Fruit fly (Drosophila melanogaster) whole organism, adult: Measurements from ENCODE around the gene bero.

Experiments
- CG11617 ChIP-seq: fragments of 200-800 bp; sonication (Bioruptor generic); optimal IDR thresholded peaks from 2 replicates; lab custom pipeline; 2017; ENCODE audit warnings: mild to moderate bottlenecking, missing biosample characterization, missing genetic modification reagents, missing genetic modification characterization
- CG12768 ChIP-seq: fragments of 200-800 bp; sonication (Bioruptor generic); optimal IDR thresholded peaks from 2 replicates; lab custom pipeline; 2017; ENCODE audit warnings: missing biosample characterization, missing genetic modification characterization, mild to moderate bottlenecking, moderate library complexity, missing genetic modification reagents
- CG14711 ChIP-seq: fragments of 200-800 bp; sonication (Bioruptor generic); optimal IDR thresholded peaks from 2 replicates; lab custom pipeline; 2018; ENCODE audit warnings: missing biosample characterization, mild to moderate bottlenecking, missing genetic modification characterization, moderate library complexity
- Clk ChIP-seq: fragments of 200-800 bp; sonication (Bioruptor generic); optimal IDR thresholded peaks from 2 replicates; lab custom pipeline; 2017; ENCODE audit warnings: missing biosample characterization, missing genetic modification characterization
- Crg-1 ChIP-seq: fragments of 200-800 bp; sonication (Bioruptor generic); optimal IDR thresholded peaks from 2 replicates; lab custom pipeline; 2016; ENCODE audit warnings: missing biosample characterization, missing genetic modification characterization
- bab1 ChIP-seq: fragments of 200-800 bp; sonication (Bioruptor generic); optimal IDR thresholded peaks from 3 replicates; lab custom pipeline; 2019; ENCODE audit warnings: missing biosample characterization, mild to moderate bottlenecking, missing genetic modification characterization, moderate library complexity
- cic ChIP-seq: fragments of 200-800 bp; sonication (Bioruptor generic); optimal IDR thresholded peaks from 2 replicates; lab custom pipeline; 2017; ENCODE audit warnings: missing biosample characterization, mild to moderate bottlenecking, missing genetic modification characterization, moderate library complexity
- cnc ChIP-seq, 2 experiments: fragments of >200 bp; optimal IDR thresholded peaks; 2 replicates each; lab custom pipeline; 2017
- kay ChIP-seq: fragments of 200-800 bp; sonication (Bioruptor generic); peaks from one replicate; lab custom pipeline; 2016; ENCODE audit warnings: missing biosample characterization, missing genetic modification characterization, borderline replicate concordance
- ovo ChIP-seq: fragments of 200-800 bp; sonication (Bioruptor generic); optimal IDR thresholded peaks from 2 replicates; lab custom pipeline; 2016; ENCODE audit warnings: missing biosample characterization, missing genetic modification characterization
- pad ChIP-seq: fragments of 200-800 bp; sonication (Bioruptor generic); optimal IDR thresholded peaks from 3 replicates; lab custom pipeline; 2017; ENCODE audit warnings: missing biosample characterization, missing genetic modification characterization, mild to moderate bottlenecking, moderate library complexity, missing genetic modification reagents
- tj ChIP-seq: fragments of 200-800 bp; sonication (Bioruptor generic); optimal IDR thresholded peaks from 3 replicates; lab custom pipeline; 2017; ENCODE audit warnings: missing biosample characterization, mild to moderate bottlenecking, missing genetic modification characterization, moderate library complexity

Gene bero

DNA sequence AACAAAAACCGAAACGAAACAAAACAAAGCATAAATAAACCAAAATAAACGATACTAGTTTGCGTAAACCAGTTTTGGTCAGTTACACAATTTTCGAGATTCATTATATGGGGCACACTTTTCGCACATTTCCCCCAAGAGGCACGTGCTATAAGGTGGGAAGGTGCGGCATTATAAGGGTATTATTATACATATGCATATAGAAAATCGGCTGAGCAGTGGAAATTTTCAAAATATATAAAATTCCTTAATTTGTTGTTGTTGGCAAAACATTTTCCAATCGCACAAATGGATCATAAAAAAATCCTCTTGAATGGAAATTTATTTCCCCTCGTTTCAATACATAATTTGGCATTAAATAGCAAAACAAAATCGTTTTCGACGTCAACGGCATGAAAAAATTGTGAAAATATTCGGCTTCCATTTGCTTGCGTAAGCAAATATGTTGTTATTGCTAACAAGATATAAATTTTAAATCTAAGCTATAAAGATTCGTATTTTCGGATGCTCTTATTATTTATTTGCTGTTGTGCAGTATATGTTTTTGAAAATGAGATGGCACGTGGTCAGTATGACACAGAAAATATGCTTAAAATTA lies 40.1 kb downstream of the bero start:
- TF ChIP-seq kay (GFP tag; lab: Kevin White, UChicago) (peak; percentile 58), cic (no peak)

DNA sequence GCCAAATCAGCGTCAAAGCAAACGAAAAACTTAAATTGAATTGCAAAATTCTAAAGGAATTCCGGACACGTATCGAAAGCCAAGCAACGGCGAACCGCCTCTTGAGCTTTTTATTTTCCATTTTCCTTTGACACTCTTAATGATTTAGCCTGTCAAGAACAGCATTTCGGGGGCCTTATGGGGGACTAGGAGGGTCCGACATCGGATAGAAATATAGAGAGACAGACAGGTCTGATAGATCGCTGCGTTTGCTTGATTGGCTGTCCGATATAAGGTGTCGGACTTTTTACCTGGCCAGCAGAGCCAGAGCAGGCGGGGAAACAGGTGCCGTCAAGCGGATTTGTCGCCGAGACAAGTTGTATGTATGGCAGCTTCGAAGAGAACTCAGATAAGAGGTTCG lies 45.8 kb downstream of the bero start:
- TF ChIP-seq ovo (GFP tag; lab: Kevin White, UChicago) (no peak), kay (GFP tag; lab: Kevin White, UChicago) (peak; percentile 40)

DNA sequence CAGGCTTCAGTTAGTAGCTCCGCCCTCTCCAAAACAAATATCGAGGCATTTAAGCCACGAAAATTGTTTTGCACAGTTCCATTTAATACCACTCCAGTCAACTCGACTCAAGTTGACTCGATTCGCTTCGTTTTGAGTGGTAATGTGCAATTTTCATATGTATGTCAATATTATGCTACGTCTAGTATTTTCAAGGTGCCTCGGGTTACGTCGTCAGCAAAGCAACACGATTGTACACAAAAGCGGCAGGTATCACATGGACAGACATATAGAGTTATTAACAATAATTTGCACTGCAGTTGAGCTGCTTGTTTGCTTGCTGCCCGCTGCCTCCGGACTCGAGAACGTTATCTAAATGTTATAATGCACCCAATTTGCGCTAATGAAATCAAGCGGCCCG lies 46.5 kb downstream of the bero start:
- peak; percentile 20 for TF ChIP-seq CG12768
- TF ChIP-seq cnc (optimal IDR thresholded peaks at IDR 0.05; lab: Kevin White, UChicago), result no peak
- TF ChIP-seq tj (GFP tag; lab: Kevin White, UChicago), result peak; percentile 92

DNA sequence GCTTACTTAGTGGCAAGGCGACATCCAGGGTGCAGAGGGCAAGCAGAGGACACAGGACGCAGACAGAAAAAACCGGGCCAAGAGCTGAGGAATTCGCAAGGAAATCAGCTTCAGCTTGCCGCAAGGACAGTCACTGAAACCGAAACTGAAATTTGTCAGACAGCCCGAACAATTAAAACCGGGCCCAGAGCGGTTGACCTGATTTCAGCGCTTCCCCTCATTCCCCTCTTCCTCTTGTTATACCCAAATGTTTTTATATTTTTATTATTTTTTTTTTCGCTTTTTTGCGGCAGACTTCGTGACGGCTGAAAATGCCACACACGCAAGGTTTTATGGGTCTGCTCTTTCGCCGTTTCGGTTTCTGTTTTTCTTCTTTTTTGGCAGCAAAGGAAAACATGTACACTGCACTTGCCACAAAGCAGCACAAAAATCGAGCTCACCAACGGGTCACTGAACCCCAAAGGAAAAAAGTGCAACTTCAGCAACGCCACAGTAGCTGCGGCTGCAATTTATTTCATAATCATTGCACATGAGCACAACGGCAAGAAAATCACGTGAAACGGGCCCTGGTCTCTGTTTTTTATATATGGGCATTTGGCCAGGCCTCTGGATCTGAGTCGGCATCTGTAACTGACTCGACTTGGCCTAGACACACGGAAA lies 49.6 kb downstream of the bero start:
- no peak for TF ChIP-seq Clk (GFP tag; lab: Kevin White, UChicago)
- TF ChIP-seq tj (GFP tag; lab: Kevin White, UChicago), result peak; percentile 97
- no peak for TF ChIP-seq CG14711
- TF ChIP-seq bab1 (GFP tag; lab: Kevin White, UChicago), result peak; percentile 4
- no peak for TF ChIP-seq CG11617 (GFP tag; lab: Kevin White, UChicago)
- TF ChIP-seq cnc (optimal IDR thresholded peaks at IDR 0.05; lab: Kevin White, UChicago), result no peak
- no peak for TF ChIP-seq Crg-1 (GFP tag; lab: Kevin White, UChicago)

DNA sequence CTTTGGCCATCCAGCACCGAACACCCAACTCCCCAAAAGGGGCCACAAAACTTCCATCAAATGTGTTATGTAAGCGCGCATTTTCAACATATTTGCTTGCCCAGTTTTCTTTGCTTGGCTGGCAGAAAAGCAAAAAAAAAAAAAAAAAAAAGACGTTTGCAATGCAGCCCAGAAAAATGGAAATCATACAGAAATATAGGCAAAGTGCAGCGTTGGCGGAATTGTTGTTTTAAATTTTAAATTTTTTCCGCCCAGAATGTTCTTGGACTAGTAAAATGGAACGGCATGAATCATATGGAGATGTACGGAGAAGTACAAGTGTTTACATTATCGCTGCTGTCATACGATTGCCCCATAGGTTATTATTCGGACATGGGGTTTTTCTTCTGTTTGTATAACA lies 50.8 kb downstream of the bero start:
- no peak for TF ChIP-seq pad (GFP tag; lab: Kevin White, UChicago)
- TF ChIP-seq tj (GFP tag; lab: Kevin White, UChicago), result peak; percentile 96
- TF ChIP-seq kay (GFP tag; lab: Kevin White, UChicago), result no peak
